Worm (Caenorhabditis elegans): Measurements from ENCODE around the gene his-63.

DNA sequence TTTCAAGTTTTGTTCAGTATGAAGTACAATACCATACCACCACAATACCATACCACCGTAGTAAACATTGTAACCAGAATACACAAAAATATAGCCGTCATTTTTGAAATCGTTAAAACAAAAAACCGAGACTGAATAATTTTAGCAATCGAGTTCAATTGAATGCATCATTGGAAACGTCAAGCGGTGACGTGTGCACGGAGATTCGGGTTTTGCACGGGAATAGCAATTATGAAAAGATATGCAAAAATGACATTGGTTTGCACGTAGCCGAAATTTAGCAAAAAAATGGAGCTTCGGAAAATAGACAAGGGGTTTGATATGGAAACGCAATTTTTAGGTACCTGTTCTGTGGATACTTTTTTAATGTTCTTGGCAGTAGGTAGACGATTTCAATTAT is 8.3 kb upstream of the his-63 start, which contains the start of gene F22B3.10:
- TF ChIP-seq ama-1 (optimal IDR thresholded peaks at IDR 0.05) (no peak), pes-1 (GFP tag; IDR thresholded peaks at IDR 0.05) (no peak), tbx-11 (GFP tag; IDR thresholded peaks at IDR 0.05) (no peak), ceh-36 (tag; optimal IDR thresholded peaks at IDR 0.05) (no peak), B0310.2 (tag; optimal IDR thresholded peaks at IDR 0.05) (no peak), hnd-1 (tag; optimal IDR thresholded peaks at IDR 0.05) (no peak), ceh-13 (GFP tag; optimal IDR thresholded peaks at IDR 0.05) (no peak), scrt-1 (GFP tag; IDR thresholded peaks at IDR 0.05) (no peak), tra-4 (tag; optimal IDR thresholded peaks at IDR 0.05) (no peak), aly-1 (tag; optimal IDR thresholded peaks at IDR 0.05) (no peak), tbx-37 (GFP tag; conservative IDR thresholded peaks at IDR 0.05) (no peak), flt-1 (GFP tag; IDR thresholded peaks at IDR 0.05) (no peak), hmg-4 (GFP tag; optimal IDR thresholded peaks at IDR 0.05) (no peak)
